Worm (Caenorhabditis elegans): ENCODE data around the gene srh-79.

DNA sequence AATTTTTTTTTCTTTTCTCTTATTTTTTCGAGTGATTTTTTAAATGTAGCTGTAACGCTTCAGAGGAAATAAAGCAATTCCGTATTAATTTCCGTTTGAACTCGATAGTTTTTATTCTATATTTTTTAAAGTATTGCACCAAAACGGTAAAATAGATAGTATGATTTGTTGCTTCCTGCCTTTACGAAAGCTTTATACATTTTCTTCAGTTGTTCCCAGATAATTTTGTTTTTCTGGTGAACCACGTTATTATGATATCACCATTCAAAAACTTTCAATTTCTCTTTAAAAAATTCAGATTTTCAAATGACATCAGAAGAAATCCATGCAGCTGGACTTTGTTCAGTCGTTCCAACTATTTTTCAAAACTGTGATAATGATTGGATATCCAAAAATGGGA is 17.4 kb downstream of the srh-79 start, which contains the start of gene srb-18:
- TF ChIP-seq mdl-1 (tag; optimal IDR thresholded peaks at IDR 0.05): no peak
- no peak for TF ChIP-seq ztf-11 (tag; optimal IDR thresholded peaks at IDR 0.05)
- TF ChIP-seq nhr-237 (tag; optimal IDR thresholded peaks at IDR 0.05): no peak
- TF ChIP-seq nhr-77 (tag; optimal IDR thresholded peaks at IDR 0.05): no peak
- no peak for TF ChIP-seq jun-1 (tag; optimal IDR thresholded peaks at IDR 0.05)
- no peak for TF ChIP-seq zag-1 (tag; optimal IDR thresholded peaks at IDR 0.05)
- no peak for TF ChIP-seq aly-2 (tag; optimal IDR thresholded peaks at IDR 0.05)
- TF ChIP-seq nhr-12 (tag; optimal IDR thresholded peaks at IDR 0.05): no peak
- TF ChIP-seq skn-1 (tag; optimal IDR thresholded peaks at IDR 0.05): no peak

All from whole organism, L3 larva.